Worm (Caenorhabditis elegans) whole organism, L4/young adult: ENCODE data around the gene C27F2.7.
A peak's percentile ranks its signal among the peaks of the same experiment; 100 is the strongest.

Experiments used
- W03F9.2 ChIP-seq: fragments of 150-350 bp; optimal IDR thresholded peaks from 2 replicates; lab custom pipeline; 2014; ENCODE audit warnings: missing biosample characterization, missing genetic modification characterization
- him-1 ChIP-seq: sonication (generic microtip); optimal IDR thresholded peaks from 2 replicates; lab custom pipeline; 2016; ENCODE audit warnings: missing genotype, missing genetic modification reagents, missing genetic modification characterization, missing compliant biosample characterization

DNA sequence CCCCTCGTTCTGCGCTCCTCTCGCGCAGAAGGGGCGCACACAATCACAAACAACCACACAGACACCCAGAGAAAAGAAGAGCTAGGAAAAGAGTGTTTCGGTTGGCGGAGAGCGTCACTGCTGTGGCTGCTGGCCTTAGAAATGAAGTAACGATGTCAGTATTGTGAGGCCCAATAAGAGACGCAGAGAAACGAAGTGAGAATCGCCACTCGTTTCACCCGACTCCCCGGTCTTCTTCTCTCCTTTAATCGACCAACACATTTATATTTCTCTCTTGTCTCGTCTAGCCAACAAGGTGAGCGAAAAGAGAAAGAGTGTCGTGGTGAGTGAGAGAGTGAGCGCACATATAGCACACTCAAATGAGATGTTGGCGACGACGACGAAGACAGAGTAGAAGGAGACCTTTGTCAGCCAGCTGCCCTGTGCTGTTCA is 29.6 kb upstream of the C27F2.7 start:
- peak; percentile 67 for TF ChIP-seq him-1 (tag; lab: Kevin White, UChicago)
- TF ChIP-seq W03F9.2 (tag; lab: Kevin White, UChicago), result peak; percentile 57
